Fruit fly (Drosophila melanogaster) whole organism, embryonic: ENCODE measurements around the gene Cp7Fa.

Experiments used
- Adf1 ChIP-seq: fragments of 200-800 bp; sonication (Bioruptor generic); IDR thresholded peaks from 2 replicates; pipeline ENCODE4 v1.3.6; 2022; ENCODE audit warnings: missing biosample characterization, missing genetic modification characterization
- Blimp-1 ChIP-seq: fragments of 200-800 bp; sonication (Bioruptor generic); optimal IDR thresholded peaks from 3 replicates; lab custom pipeline; 2018; ENCODE audit warnings: missing biosample characterization, missing genetic modification characterization, mild to moderate bottlenecking, moderate library complexity, missing genetic modification reagents
- Bteb2 ChIP-seq: fragments of 200-800 bp; sonication (Bioruptor generic); optimal IDR thresholded peaks from 2 replicates; lab custom pipeline; 2016; ENCODE audit warnings: missing biosample characterization, missing genetic modification characterization
- CG12155 ChIP-seq: fragments of 200-800 bp; sonication (Bioruptor generic); optimal IDR thresholded peaks from 3 replicates; lab custom pipeline; 2016; ENCODE audit warnings: missing biosample characterization, missing genetic modification characterization
- CG14860 ChIP-seq: fragments of 200-800 bp; sonication (Bioruptor generic); IDR thresholded peaks from 3 replicates; pipeline ENCODE4 v1.3.6; 2022; ENCODE audit warnings: missing biosample characterization, missing genetic modification characterization; ENCODE audit not compliant: partially characterized antibody
- CG18764 ChIP-seq: fragments of 200-800 bp; sonication (Bioruptor generic); optimal IDR thresholded peaks from 3 replicates; lab custom pipeline; 2016; ENCODE audit warnings: missing biosample characterization, missing genetic modification characterization
- CG2678 ChIP-seq: fragments of 200-800 bp; sonication (Bioruptor generic); optimal IDR thresholded peaks from 3 replicates; lab custom pipeline; 2019; ENCODE audit warnings: missing biosample characterization, mild to moderate bottlenecking, missing genetic modification characterization, moderate library complexity
- CG3726 ChIP-seq: fragments of 200-800 bp; sonication (Bioruptor generic); IDR thresholded peaks from 3 replicates; pipeline ENCODE4, ENCODE4 v1.3.6; 2022; ENCODE audit warnings: missing biosample characterization, missing genetic modification characterization
- CG6272 ChIP-seq: fragments of 200-800 bp; sonication (Bioruptor generic); IDR thresholded peaks from 2 replicates; pipeline ENCODE4 v1.3.6; 2022; ENCODE audit warnings: missing biosample characterization, missing genetic modification characterization
- CG6791 ChIP-seq: fragments of 200-800 bp; sonication (Bioruptor generic); IDR thresholded peaks from 3 replicates; pipeline ENCODE4 v1.3.6; 2022; ENCODE audit warnings: missing biosample characterization, missing genetic modification characterization; ENCODE audit not compliant: partially characterized antibody
- CG7372 ChIP-seq: fragments of 200-800 bp; sonication (Bioruptor generic); IDR thresholded peaks from 2 replicates; pipeline ENCODE4 v1.3.6; 2022; ENCODE audit warnings: missing biosample characterization, missing genetic modification characterization
- CG8290 ChIP-seq, 3 experiments: fragments of 200-800 bp; sonication (Bioruptor generic); optimal IDR thresholded peaks; 2 replicates each; lab custom pipeline; 2016 to 2019; ENCODE audit warnings: missing biosample characterization in 3 of 3, missing genetic modification characterization in 3 of 3, mild to moderate bottlenecking in 2 of 3, moderate library complexity in 1 of 3
- CG9609 ChIP-seq: fragments of 200-800 bp; sonication (Bioruptor generic); optimal IDR thresholded peaks from 3 replicates; lab custom pipeline; 2016; ENCODE audit warnings: missing biosample characterization, missing genetic modification characterization
- CG9817 ChIP-seq: fragments of 200-800 bp; sonication (Bioruptor generic); optimal IDR thresholded peaks from 2 replicates; lab custom pipeline; 2018; ENCODE audit warnings: missing biosample characterization, mild to moderate bottlenecking, missing genetic modification characterization, moderate library complexity
- CrebB ChIP-seq: fragments of 200-800 bp; sonication (Bioruptor generic); optimal IDR thresholded peaks from 3 replicates; lab custom pipeline; 2018; ENCODE audit warnings: missing biosample characterization, mild to moderate bottlenecking, missing genetic modification characterization
- Deaf1 ChIP-seq: fragments of 200-800 bp; optimal IDR thresholded peaks from 3 replicates; lab custom pipeline; 2019; ENCODE audit warnings: missing biosample characterization, mild to moderate bottlenecking, missing genetic modification characterization, moderate library complexity
- Ets65A ChIP-seq: fragments of 200-800 bp; sonication (Bioruptor generic); peaks from one replicate; lab custom pipeline; 2016; ENCODE audit warnings: missing biosample characterization, missing genetic modification characterization
- Fer3 ChIP-seq: fragments of 200-800 bp; sonication (Bioruptor generic); optimal IDR thresholded peaks from 2 replicates; lab custom pipeline; 2018; ENCODE audit warnings: missing biosample characterization, mild to moderate bottlenecking, missing genetic modification characterization, moderate library complexity
- HLH4C ChIP-seq: fragments of 200-800 bp; sonication (Bioruptor generic); IDR thresholded peaks from 3 replicates; pipeline ENCODE4 v1.3.6; 2022; ENCODE audit warnings: missing biosample characterization, missing genetic modification characterization; ENCODE audit not compliant: partially characterized antibody
- Med ChIP-seq: fragments of 200-800 bp; sonication (Bioruptor generic); peaks from one replicate; lab custom pipeline; 2016; ENCODE audit warnings: missing biosample characterization, missing genetic modification characterization, mild to moderate bottlenecking, inconsistent platforms, moderate library complexity
- Ptx1 ChIP-seq: fragments of 200-800 bp; sonication (Bioruptor generic); IDR thresholded peaks from 2 replicates; pipeline ENCODE4 v1.3.6; 2022; ENCODE audit warnings: missing biosample characterization, missing genetic modification characterization
- Trl ChIP-seq, 3 experiments: fragments of >200 bp in 2 of 3; fragments of 200-800 bp in 1 of 3; sonication (Bioruptor generic) in 1 of 3; optimal IDR thresholded peaks; 2 replicates in 1 of 3; 3 replicates in 2 of 3; lab custom pipeline; 2016 to 2017; ENCODE audit warnings: missing biosample characterization in 1 of 3, missing genetic modification characterization in 1 of 3
- Vsx1 ChIP-seq: fragments of 200-800 bp; sonication (Bioruptor generic); optimal IDR thresholded peaks from 2 replicates; lab custom pipeline; 2017; ENCODE audit warnings: missing biosample characterization, mild to moderate bottlenecking, missing genetic modification characterization, missing genetic modification reagents
- ab ChIP-seq: fragments of 200-800 bp; sonication (Bioruptor generic); optimal IDR thresholded peaks from 2 replicates; lab custom pipeline; 2016; ENCODE audit warnings: missing biosample characterization, missing genetic modification characterization
- ato ChIP-seq: fragments of 200-800 bp; sonication (Bioruptor generic); IDR thresholded peaks from 2 replicates; pipeline ENCODE4 v1.3.6; 2022; ENCODE audit warnings: missing biosample characterization, missing genetic modification characterization; ENCODE audit not compliant: partially characterized antibody
- chinmo ChIP-seq: fragments of 200-800 bp; sonication (Bioruptor generic); IDR thresholded peaks from 4 replicates; pipeline ENCODE4 v1.3.6; 2022; ENCODE audit warnings: missing biosample characterization, missing genetic modification characterization; ENCODE audit not compliant: partially characterized antibody
- croc ChIP-seq: fragments of 200-800 bp; sonication (Bioruptor generic); conservative IDR thresholded peaks from 3 replicates; pipeline ENCODE4 v1.3.6; 2022; ENCODE audit warnings: missing biosample characterization, missing genetic modification characterization
- cwo ChIP-seq: fragments of 200-800 bp; sonication (Bioruptor generic); optimal IDR thresholded peaks from 3 replicates; lab custom pipeline; 2017; ENCODE audit warnings: missing biosample characterization, missing genetic modification characterization, mild to moderate bottlenecking, moderate library complexity, missing genetic modification reagents
- exex ChIP-seq: fragments of 200-800 bp; sonication (Bioruptor generic); optimal IDR thresholded peaks from 4 replicates; lab custom pipeline; 2018; ENCODE audit warnings: missing biosample characterization, mild to moderate bottlenecking, missing genetic modification characterization, moderate library complexity
- gfzf ChIP-seq: fragments of 200-800 bp; sonication (Bioruptor generic); optimal IDR thresholded peaks from 2 replicates; lab custom pipeline; 2016; ENCODE audit warnings: missing biosample characterization, mild to moderate bottlenecking, missing genetic modification characterization, moderate library complexity
- nerfin-2 ChIP-seq: fragments of 200-800 bp; sonication (Bioruptor generic); IDR thresholded peaks from 2 replicates; pipeline ENCODE4 v1.3.6; 2022; ENCODE audit warnings: missing biosample characterization, missing genetic modification characterization; ENCODE audit not compliant: partially characterized antibody
- oc ChIP-seq: fragments of 200-800 bp; sonication (Bioruptor generic); optimal IDR thresholded peaks from 2 replicates; lab custom pipeline; 2018; ENCODE audit warnings: missing biosample characterization, mild to moderate bottlenecking, missing genetic modification characterization, moderate library complexity
- phol ChIP-seq: fragments of 200-800 bp; sonication (Bioruptor generic); optimal IDR thresholded peaks from 3 replicates; lab custom pipeline; 2018; ENCODE audit warnings: missing biosample characterization, mild to moderate bottlenecking, missing genetic modification characterization, moderate library complexity
- row ChIP-seq: fragments of 200-800 bp; sonication (Bioruptor generic); IDR thresholded peaks from 3 replicates; pipeline ENCODE4 v1.3.6; 2022; ENCODE audit warnings: missing biosample characterization, missing genetic modification characterization
- sens ChIP-seq: fragments of 200-800 bp; sonication (Bioruptor generic); peaks from one replicate; lab custom pipeline; 2016; ENCODE audit warnings: missing biosample characterization, missing genetic modification characterization
- stwl ChIP-seq: fragments of 200-800 bp; sonication (Bioruptor generic); optimal IDR thresholded peaks from 3 replicates; lab custom pipeline; 2018; ENCODE audit warnings: missing biosample characterization, mild to moderate bottlenecking, missing genetic modification characterization, moderate library complexity
- sug ChIP-seq: fragments of 200-800 bp; optimal IDR thresholded peaks from 2 replicates; lab custom pipeline; 2019; ENCODE audit warnings: missing biosample characterization, mild to moderate bottlenecking, missing genetic modification characterization, moderate library complexity
- tll ChIP-seq, 2 experiments: fragments of 200-800 bp in 1 of 2; fragments of >200 bp in 1 of 2; sonication (Bioruptor generic) in 1 of 2; optimal IDR thresholded peaks; 2 replicates each; lab custom pipeline; 2017 to 2019; ENCODE audit warnings: missing biosample characterization in 2 of 2, missing genetic modification characterization in 2 of 2, mild to moderate bottlenecking in 1 of 2, moderate library complexity in 1 of 2
- vfl ChIP-seq: fragments of 200-800 bp; sonication (Bioruptor generic); optimal IDR thresholded peaks from 2 replicates; lab custom pipeline; 2016; ENCODE audit warnings: missing biosample characterization, missing genetic modification characterization
- vvl ChIP-seq: fragments of 200-800 bp; sonication (Bioruptor generic); IDR thresholded peaks from 2 replicates; pipeline ENCODE4 v1.3.6; 2022; ENCODE audit warnings: missing biosample characterization, missing genetic modification characterization

Cp7Fa gene

dm6 chrX:8501374-8501773, 30.7 kb downstream of the Cp7Fa start (continued):
- TF ChIP-seq Med (GFP tag; lab: Kevin White, UChicago) (peak; percentile 17), vfl (GFP tag; lab: Kevin White, UChicago) (no peak), CG8290 (GFP tag; optimal IDR thresholded peaks at IDR 0.05; lab: Kevin White, UChicago) (no peak), CG8290 (tag; optimal IDR thresholded peaks at IDR 0.05; lab: Kevin White, UChicago) (peak in 1 of 2 experiments; percentile 28), Fer3 (no peak), CG7372 (GFP tag; lab: Robert Waterston, UW) (peak; percentile 76), ato (GFP tag; lab: Robert Waterston, UW) (no peak), Ets65A (GFP tag; lab: Kevin White, UChicago) (peak; percentile 13)

- TF ChIP-seq exex: peak; percentile 17
- TF ChIP-seq ab (GFP tag; lab: Kevin White, UChicago): no peak
- no peak for TF ChIP-seq row (GFP tag; lab: Robert Waterston, UW)
- TF ChIP-seq sug (tag; lab: Kevin White, UChicago): peak; percentile 14
- no peak for TF ChIP-seq CG6272 (GFP tag; lab: Robert Waterston, UW)
- no peak for TF ChIP-seq Ets65A (GFP tag; lab: Kevin White, UChicago)
- peak; percentile 62; the same call in 1 of the 4 replicates for TF ChIP-seq chinmo (GFP tag; lab: Robert Waterston, UW)
- peak; percentile 71 for TF ChIP-seq Deaf1 (tag; lab: Kevin White, UChicago)
- peak; percentile 21 for TF ChIP-seq Vsx1 (GFP tag; lab: Kevin White, UChicago)
- TF ChIP-seq Adf1: peak; percentile 97
- peak; percentile 4 for TF ChIP-seq Med (GFP tag; lab: Kevin White, UChicago)
- no peak for TF ChIP-seq CG9817 (tag; lab: Kevin White, UChicago)
- TF ChIP-seq stwl (tag; lab: Kevin White, UChicago): no peak
- TF ChIP-seq, all 482 proteins: peak for 7
These were observed 31.4 kb downstream of the Cp7Fa start for dm6 chrX:8502053-8502452.

- TF ChIP-seq vvl (peak; percentile 65; the same call in 1 of the 2 replicates), HLH4C (GFP tag; lab: Robert Waterston, UW) (peak; percentile 63), phol (tag; lab: Kevin White, UChicago) (no peak), CrebB (no peak), Blimp-1 (GFP tag; lab: Kevin White, UChicago) (peak; percentile 81), CG9609 (GFP tag; lab: Kevin White, UChicago) (no peak), oc (peak; percentile 67), CG14860 (GFP tag; lab: Robert Waterston, UW) (0 out of 3 replicates have a peak, but pooled peaks have one; percentile 21), cwo (peak; percentile 65), Vsx1 (GFP tag; lab: Kevin White, UChicago) (no peak), CG12155 (GFP tag; lab: Kevin White, UChicago) (no peak), nerfin-2 (peak; percentile 54; the same call in 1 of the 2 replicates), Ptx1 (GFP tag; lab: Robert Waterston, UW) (no peak)
These were observed 34.4 kb downstream of the Cp7Fa start for dm6 chrX:8505023-8505604.

DNA sequence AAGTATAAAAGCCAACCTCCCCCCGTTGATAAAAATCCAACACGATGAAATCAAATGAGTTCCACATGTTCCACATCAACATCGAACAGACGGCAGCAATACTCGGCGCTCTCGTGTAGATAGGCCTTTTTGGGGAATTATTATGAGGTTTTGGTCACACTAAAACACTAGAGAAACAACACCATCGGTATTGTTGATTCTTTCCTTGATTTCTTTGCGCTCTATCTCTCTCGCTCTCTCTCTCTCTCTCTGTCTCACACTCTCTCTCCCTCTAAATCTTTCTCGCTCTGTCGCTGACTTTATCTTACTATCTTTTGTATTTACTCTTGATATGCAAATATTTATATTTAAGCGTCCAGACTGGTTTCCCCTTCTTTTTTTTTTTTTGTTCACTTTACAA, 40.0 kb downstream of the Cp7Fa start:
- peak; percentile 34 for TF ChIP-seq gfzf (GFP tag; lab: Kevin White, UChicago)
- peak; percentile 74 for TF ChIP-seq CG18764 (GFP tag; lab: Kevin White, UChicago)
- TF ChIP-seq croc (GFP tag; lab: Robert Waterston, UW): no peak
- peak; percentile 14 for TF ChIP-seq CG2678 (tag; lab: Kevin White, UChicago)
- no peak for TF ChIP-seq CG3726 (GFP tag; lab: Robert Waterston, UW)
- peak; percentile 6 for TF ChIP-seq Med (GFP tag; lab: Kevin White, UChicago)
- TF ChIP-seq Trl (optimal IDR thresholded peaks at IDR 0.05; lab: Kevin White, UChicago): peak; percentile 16 to 54
- TF ChIP-seq Trl (GFP tag; optimal IDR thresholded peaks at IDR 0.05; lab: Kevin White, UChicago): no peak
- peak; percentile 95 for TF ChIP-seq stwl (tag; lab: Kevin White, UChicago)
- TF ChIP-seq row (GFP tag; lab: Robert Waterston, UW): peak; percentile 20; the same call in 1 of the 3 replicates
- TF ChIP-seq CG8290 (GFP tag; optimal IDR thresholded peaks at IDR 0.05; lab: Kevin White, UChicago): peak; percentile 64
- TF ChIP-seq CG8290 (tag; optimal IDR thresholded peaks at IDR 0.05; lab: Kevin White, UChicago): no peak
- TF ChIP-seq sens: peak; percentile 73
- no peak for TF ChIP-seq Bteb2 (GFP tag; lab: Kevin White, UChicago)
- TF ChIP-seq tll (GFP tag; optimal IDR thresholded peaks at IDR 0.05; lab: Kevin White, UChicago): peak in 1 of 2 experiments; percentile 38
- 0 out of 3 replicates have a peak, but pooled peaks have one; percentile 40 for TF ChIP-seq CG6791 (GFP tag; lab: Robert Waterston, UW)
